Worm (Caenorhabditis elegans): ENCODE results near the gene F15H10.5.

Gene F15H10.5

ce11 chrV:10399290-10399689 lies 19.6 kb downstream of the F15H10.5 start:
- TF ChIP-seq hnd-1 (tag; optimal IDR thresholded peaks at IDR 0.05) = no peak
- no peak for TF ChIP-seq ama-1 (optimal IDR thresholded peaks at IDR 0.05)
- no peak for TF ChIP-seq tbx-11 (GFP tag; IDR thresholded peaks at IDR 0.05)
- TF ChIP-seq scrt-1 (GFP tag; IDR thresholded peaks at IDR 0.05) = no peak
- TF ChIP-seq B0310.2 (tag; optimal IDR thresholded peaks at IDR 0.05) = no peak
- TF ChIP-seq aly-1 (tag; optimal IDR thresholded peaks at IDR 0.05) = no peak
- TF ChIP-seq ets-7 (tag; optimal IDR thresholded peaks at IDR 0.05) = no peak
- no peak for TF ChIP-seq sea-1 (GFP tag; conservative IDR thresholded peaks at IDR 0.05)
- TF ChIP-seq tbx-37 (GFP tag; conservative IDR thresholded peaks at IDR 0.05) = no peak
- no peak for TF ChIP-seq hmg-4 (GFP tag; optimal IDR thresholded peaks at IDR 0.05)
- TF ChIP-seq pes-1 (GFP tag; IDR thresholded peaks at IDR 0.05) = no peak
- TF ChIP-seq F13C5.2 (tag; optimal IDR thresholded peaks at IDR 0.05) = no peak

- TF ChIP-seq ceh-13 (GFP tag; optimal IDR thresholded peaks at IDR 0.05) (no peak), ets-7 (tag; optimal IDR thresholded peaks at IDR 0.05) (no peak), pes-1 (GFP tag; IDR thresholded peaks at IDR 0.05) (no peak)
These were observed 20.4 kb downstream of the F15H10.5 start, which contains the start of gene ugt-2 for ce11 chrV:10398431-10398830. TSS of gene ugt-2 (plus strand) at chrV:10398801.

ce11 chrV:10395173-10395766 lies 23.6 kb downstream of the F15H10.5 start, which contains the start of the genes col-151 and ugt-1:
TSS of gene col-151 (minus strand) at chrV:10395223.
TSS of gene ugt-1 (plus strand) at chrV:10395663.
- TF ChIP-seq flt-1 (GFP tag; IDR thresholded peaks at IDR 0.05) = no peak
- TF ChIP-seq F13C5.2 (tag; optimal IDR thresholded peaks at IDR 0.05) = no peak
- no peak for TF ChIP-seq ets-7 (tag; optimal IDR thresholded peaks at IDR 0.05)
- TF ChIP-seq aly-1 (tag; optimal IDR thresholded peaks at IDR 0.05) = no peak
- TF ChIP-seq pes-1 (GFP tag; IDR thresholded peaks at IDR 0.05) = no peak
- no peak for TF ChIP-seq tbx-37 (GFP tag; conservative IDR thresholded peaks at IDR 0.05)
- no peak for TF ChIP-seq ceh-13 (GFP tag; optimal IDR thresholded peaks at IDR 0.05)
- no peak for TF ChIP-seq hmg-4 (GFP tag; optimal IDR thresholded peaks at IDR 0.05)
- TF ChIP-seq hmbx-1 (tag; optimal IDR thresholded peaks at IDR 0.05) = no peak
- no peak for TF ChIP-seq ama-1 (optimal IDR thresholded peaks at IDR 0.05)
- no peak for TF ChIP-seq ceh-36 (tag; optimal IDR thresholded peaks at IDR 0.05)
- no peak for TF ChIP-seq B0310.2 (tag; optimal IDR thresholded peaks at IDR 0.05)
- TF ChIP-seq tra-4 (tag; optimal IDR thresholded peaks at IDR 0.05) = no peak

DNA sequence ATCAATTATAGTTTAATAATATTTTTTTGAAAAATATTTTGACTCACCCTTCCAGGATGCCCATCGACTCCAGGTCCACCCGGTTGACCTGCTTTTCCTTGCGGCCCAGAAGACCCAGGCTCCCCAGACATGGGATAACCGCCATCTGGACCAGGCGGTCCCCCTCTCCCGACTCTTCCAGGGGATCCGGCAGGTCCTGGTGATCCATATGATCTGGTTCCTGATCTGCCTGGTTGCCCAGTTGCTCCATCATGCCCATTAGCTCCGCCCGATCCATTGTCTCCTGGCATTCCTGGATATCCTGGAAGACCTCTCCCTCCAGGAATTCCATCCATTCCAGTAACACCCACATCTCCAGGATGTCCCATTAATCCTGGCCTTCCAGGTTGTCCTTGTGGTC lies 25.2 kb downstream of the F15H10.5 start:
- no peak for TF ChIP-seq ceh-36 (tag; optimal IDR thresholded peaks at IDR 0.05)
- TF ChIP-seq tbx-11 (GFP tag; IDR thresholded peaks at IDR 0.05) = no peak
- TF ChIP-seq hnd-1 (tag; optimal IDR thresholded peaks at IDR 0.05) = no peak
- no peak for TF ChIP-seq hmg-4 (GFP tag; optimal IDR thresholded peaks at IDR 0.05)
- TF ChIP-seq ama-1 (optimal IDR thresholded peaks at IDR 0.05) = no peak
- TF ChIP-seq tra-4 (tag; optimal IDR thresholded peaks at IDR 0.05) = no peak
- no peak for TF ChIP-seq ets-7 (tag; optimal IDR thresholded peaks at IDR 0.05)
- TF ChIP-seq sea-1 (GFP tag; conservative IDR thresholded peaks at IDR 0.05) = no peak
- no peak for TF ChIP-seq aly-1 (tag; optimal IDR thresholded peaks at IDR 0.05)
- no peak for TF ChIP-seq ceh-13 (GFP tag; optimal IDR thresholded peaks at IDR 0.05)
- no peak for TF ChIP-seq tbx-37 (GFP tag; conservative IDR thresholded peaks at IDR 0.05)
- no peak for TF ChIP-seq B0310.2 (tag; optimal IDR thresholded peaks at IDR 0.05)
- TF ChIP-seq flt-1 (GFP tag; IDR thresholded peaks at IDR 0.05) = no peak
- TF ChIP-seq pes-1 (GFP tag; IDR thresholded peaks at IDR 0.05) = no peak
- no peak for TF ChIP-seq F13C5.2 (tag; optimal IDR thresholded peaks at IDR 0.05)

DNA sequence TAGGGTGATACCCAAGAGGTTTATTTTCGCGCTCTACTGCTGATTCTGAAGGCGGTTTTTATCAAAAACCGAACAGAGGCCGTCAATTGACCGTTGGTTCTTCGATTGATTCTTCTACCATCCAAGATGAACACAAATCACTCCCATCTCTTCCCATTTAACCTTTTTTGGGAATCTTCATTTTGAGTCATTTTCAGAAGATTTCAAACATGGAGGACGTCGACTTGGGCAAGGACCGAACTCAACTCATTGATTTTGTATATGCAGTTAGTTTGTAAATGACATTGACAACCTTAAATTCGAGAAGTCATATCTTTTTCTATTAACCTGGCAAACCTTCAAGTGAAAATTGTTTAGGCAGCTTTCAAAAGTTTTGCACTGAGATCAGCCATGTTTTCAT lies 30.5 kb downstream of the F15H10.5 start, which contains the start of gene AC3.5:
Gene AC3.5 (plus strand): TSS at position 210 of the 400 bp plus-strand sequence.
- TF ChIP-seq hmbx-1 (tag; optimal IDR thresholded peaks at IDR 0.05) (no peak), hnd-1 (tag; optimal IDR thresholded peaks at IDR 0.05) (no peak), tra-4 (tag; optimal IDR thresholded peaks at IDR 0.05) (no peak), ets-7 (tag; optimal IDR thresholded peaks at IDR 0.05) (no peak), F13C5.2 (tag; optimal IDR thresholded peaks at IDR 0.05) (no peak), pes-1 (GFP tag; IDR thresholded peaks at IDR 0.05) (no peak), hmg-4 (GFP tag; optimal IDR thresholded peaks at IDR 0.05) (no peak), flt-1 (GFP tag; IDR thresholded peaks at IDR 0.05) (no peak), B0310.2 (tag; optimal IDR thresholded peaks at IDR 0.05) (no peak), ceh-13 (GFP tag; optimal IDR thresholded peaks at IDR 0.05) (no peak), ceh-36 (tag; optimal IDR thresholded peaks at IDR 0.05) (no peak), tbx-37 (GFP tag; conservative IDR thresholded peaks at IDR 0.05) (no peak), tbx-11 (GFP tag; IDR thresholded peaks at IDR 0.05) (no peak), sea-1 (GFP tag; conservative IDR thresholded peaks at IDR 0.05) (no peak), ama-1 (optimal IDR thresholded peaks at IDR 0.05) (no peak), scrt-1 (GFP tag; IDR thresholded peaks at IDR 0.05) (no peak), aly-1 (tag; optimal IDR thresholded peaks at IDR 0.05) (no peak)

DNA sequence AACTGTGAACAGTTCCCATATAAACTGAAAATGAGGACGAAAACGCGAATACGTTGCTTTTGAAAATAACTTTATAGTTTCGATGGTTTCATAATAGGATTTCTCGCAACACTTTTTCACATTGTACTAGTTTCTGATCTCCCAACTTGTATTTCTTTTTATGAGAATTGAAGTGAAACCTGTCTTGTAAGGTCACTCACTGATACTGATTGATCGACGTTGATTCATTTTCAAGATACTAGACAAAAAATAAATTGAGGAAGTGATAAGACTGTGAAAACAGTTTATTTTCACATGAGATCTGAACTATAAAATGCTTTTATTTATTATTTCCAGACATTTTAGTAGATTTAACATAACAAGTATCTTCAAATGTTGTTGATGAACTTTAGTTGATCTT lies 31.4 kb downstream of the F15H10.5 start:
- TF ChIP-seq tbx-11 (GFP tag; IDR thresholded peaks at IDR 0.05) = no peak
- TF ChIP-seq tbx-37 (GFP tag; conservative IDR thresholded peaks at IDR 0.05) = no peak

DNA sequence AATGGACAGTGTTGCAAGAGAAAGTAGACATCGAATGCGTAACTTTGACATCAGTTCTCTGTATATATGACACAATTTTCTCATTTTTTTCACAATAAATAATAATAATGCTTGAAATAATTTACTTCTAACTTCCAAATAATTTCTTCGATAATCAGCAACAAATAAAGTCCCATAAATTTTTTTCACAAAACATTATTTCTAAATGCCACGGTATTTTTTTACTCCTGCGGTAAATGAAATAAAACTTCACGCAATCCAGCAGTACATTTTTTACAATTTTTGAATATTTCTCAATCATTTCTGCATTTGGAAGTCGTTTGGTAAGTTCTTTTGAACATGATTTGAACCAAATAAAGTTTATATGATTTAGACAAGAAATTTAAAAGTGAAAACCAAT lies 34.9 kb downstream of the F15H10.5 start, which contains the start of gene spe-10:
Gene spe-10 (plus strand): TSS at position 301 of the 400 bp plus-strand sequence.
- no peak for TF ChIP-seq B0310.2 (tag; optimal IDR thresholded peaks at IDR 0.05)
- no peak for TF ChIP-seq tbx-37 (GFP tag; conservative IDR thresholded peaks at IDR 0.05)
- TF ChIP-seq ceh-36 (tag; optimal IDR thresholded peaks at IDR 0.05) = no peak
- no peak for TF ChIP-seq ceh-13 (GFP tag; optimal IDR thresholded peaks at IDR 0.05)
- TF ChIP-seq ama-1 (optimal IDR thresholded peaks at IDR 0.05) = no peak
- no peak for TF ChIP-seq flt-1 (GFP tag; IDR thresholded peaks at IDR 0.05)
- no peak for TF ChIP-seq hmg-4 (GFP tag; optimal IDR thresholded peaks at IDR 0.05)
- no peak for TF ChIP-seq F13C5.2 (tag; optimal IDR thresholded peaks at IDR 0.05)
- no peak for TF ChIP-seq sea-1 (GFP tag; conservative IDR thresholded peaks at IDR 0.05)
- TF ChIP-seq ets-7 (tag; optimal IDR thresholded peaks at IDR 0.05) = no peak
- no peak for TF ChIP-seq tra-4 (tag; optimal IDR thresholded peaks at IDR 0.05)
- TF ChIP-seq pes-1 (GFP tag; IDR thresholded peaks at IDR 0.05) = no peak
- no peak for TF ChIP-seq hmbx-1 (tag; optimal IDR thresholded peaks at IDR 0.05)
- TF ChIP-seq tbx-11 (GFP tag; IDR thresholded peaks at IDR 0.05) = no peak
